Worm (Caenorhabditis elegans) whole organism, late embryonic: Measurements from ENCODE around the gene fat-3.

Experiments
- C08G9.2 ChIP-seq: sonication (generic microtip); optimal IDR thresholded peaks from 2 replicates; lab custom pipeline; 2016; ENCODE audit warnings: mild to moderate bottlenecking, missing genetic modification characterization, moderate library complexity, missing compliant biosample characterization
- C38D4.7 ChIP-seq: fragments of 200-800 bp; sonication (Bioruptor generic); optimal IDR thresholded peaks from 2 replicates; lab custom pipeline; 2018; ENCODE audit warnings: mild to moderate bottlenecking, missing genetic modification characterization, moderate library complexity, missing compliant biosample characterization
- F13H6.1 ChIP-seq: sonication (generic microtip); optimal IDR thresholded peaks from 2 replicates; lab custom pipeline; 2016; ENCODE audit warnings: missing genetic modification characterization, missing compliant biosample characterization
- K02D7.2 ChIP-seq: sonication (generic microtip); optimal IDR thresholded peaks from 2 replicates; lab custom pipeline; 2017; ENCODE audit warnings: mild to moderate bottlenecking, missing genetic modification characterization, missing compliant biosample characterization
- Y22D7AL.16 ChIP-seq: sonication (generic microtip); optimal IDR thresholded peaks from 2 replicates; lab custom pipeline; 2016; ENCODE audit warnings: missing genetic modification characterization, missing compliant biosample characterization
- ama-1 ChIP-seq: fragments of 150-350 bp; optimal IDR thresholded peaks from 2 replicates; lab custom pipeline; 2014
- ceh-14 ChIP-seq: sonication (generic microtip); optimal IDR thresholded peaks from 2 replicates; lab custom pipeline; 2016; ENCODE audit warnings: missing genotype, missing genetic modification characterization, missing compliant biosample characterization
- ceh-30 ChIP-seq: fragments of 150-350 bp; optimal IDR thresholded peaks from 2 replicates; lab custom pipeline; 2014; ENCODE audit warnings: missing biosample characterization, missing genetic modification characterization
- ceh-31 ChIP-seq: sonication (generic microtip); optimal IDR thresholded peaks from 2 replicates; lab custom pipeline; 2016; ENCODE audit warnings: missing genetic modification characterization, missing compliant biosample characterization
- ceh-6 ChIP-seq: fragments of 200-800 bp; sonication (Bioruptor generic); optimal IDR thresholded peaks from 2 replicates; lab custom pipeline; 2018; ENCODE audit warnings: mild to moderate bottlenecking, missing genetic modification characterization, missing compliant biosample characterization
- ceh-9 ChIP-seq: sonication (generic microtip); optimal IDR thresholded peaks from 2 replicates; lab custom pipeline; 2016; ENCODE audit warnings: mild to moderate bottlenecking, missing genetic modification characterization, inconsistent platforms, missing compliant biosample characterization
- che-1 ChIP-seq: sonication (generic microtip); optimal IDR thresholded peaks from 2 replicates; lab custom pipeline; 2016; ENCODE audit warnings: mild to moderate bottlenecking, missing genetic modification characterization, missing compliant biosample characterization
- dmd-4 ChIP-seq: sonication (generic microtip); optimal IDR thresholded peaks from 2 replicates; lab custom pipeline; 2016; ENCODE audit warnings: borderline replicate concordance, missing genetic modification characterization, missing compliant biosample characterization
- ets-4 ChIP-seq: sonication (generic microtip); optimal IDR thresholded peaks from 2 replicates; lab custom pipeline; 2016; ENCODE audit warnings: missing genetic modification characterization, missing compliant biosample characterization
- fkh-10 ChIP-seq: fragments of 150-350 bp; optimal IDR thresholded peaks from 2 replicates; lab custom pipeline; 2014; ENCODE audit warnings: missing biosample characterization, missing genetic modification reagents, missing genetic modification characterization
- hlh-13 ChIP-seq: fragments of 200-800 bp; sonication (Bioruptor generic); optimal IDR thresholded peaks from 2 replicates; lab custom pipeline; 2018; ENCODE audit warnings: mild to moderate bottlenecking, missing genetic modification characterization, missing compliant biosample characterization
- lim-6 ChIP-seq: sonication (generic microtip); optimal IDR thresholded peaks from 2 replicates; lab custom pipeline; 2016; ENCODE audit warnings: missing genetic modification characterization, missing compliant biosample characterization
- lin-11 ChIP-seq: fragments of 200-800 bp; sonication (Bioruptor generic); optimal IDR thresholded peaks from 2 replicates; lab custom pipeline; 2018; ENCODE audit warnings: mild to moderate bottlenecking, missing genetic modification characterization, missing compliant biosample characterization
- madf-2 ChIP-seq: sonication (generic microtip); optimal IDR thresholded peaks from 2 replicates; lab custom pipeline; 2017; ENCODE audit warnings: missing genetic modification characterization, missing compliant biosample characterization
- mec-3 ChIP-seq: sonication (generic microtip); optimal IDR thresholded peaks from 2 replicates; lab custom pipeline; 2016; ENCODE audit warnings: borderline replicate concordance, missing genetic modification characterization, missing compliant biosample characterization
- nhr-11 ChIP-seq: fragments of 150-350 bp; optimal IDR thresholded peaks from 2 replicates; lab custom pipeline; 2014; ENCODE audit warnings: missing biosample characterization, missing genetic modification characterization
- odd-2 ChIP-seq: sonication (generic microtip); optimal IDR thresholded peaks from 2 replicates; lab custom pipeline; 2017; ENCODE audit warnings: antibody characterized with exemption, mild to moderate bottlenecking, missing genetic modification characterization, missing compliant biosample characterization
- pat-9 ChIP-seq: fragments of 200-800 bp; sonication (Bioruptor generic); optimal IDR thresholded peaks from 2 replicates; lab custom pipeline; 2018; ENCODE audit warnings: mild to moderate bottlenecking, missing genetic modification characterization, moderate library complexity, missing compliant biosample characterization
- pax-1 ChIP-seq: fragments of 150-350 bp; optimal IDR thresholded peaks from 2 replicates; lab custom pipeline; 2014; ENCODE audit warnings: missing biosample characterization, missing genetic modification characterization
- pha-4 ChIP-seq: fragments of 150-350 bp; optimal IDR thresholded peaks from 2 replicates; lab custom pipeline; 2018; ENCODE audit warnings: missing biosample characterization, missing genetic modification reagents, missing genetic modification characterization
- pros-1 ChIP-seq: fragments of 150-350 bp; optimal IDR thresholded peaks from 2 replicates; lab custom pipeline; 2014; ENCODE audit warnings: missing biosample characterization, missing genetic modification reagents, missing genetic modification characterization
- ref-2 ChIP-seq: sonication (generic microtip); optimal IDR thresholded peaks from 2 replicates; lab custom pipeline; 2016; ENCODE audit warnings: missing genetic modification characterization, missing compliant biosample characterization
- rnt-1 ChIP-seq: sonication (generic microtip); optimal IDR thresholded peaks from 2 replicates; lab custom pipeline; 2016; ENCODE audit warnings: missing genetic modification characterization, missing compliant biosample characterization
- sdc-2 ChIP-seq: sonication (generic microtip); optimal IDR thresholded peaks from 2 replicates; lab custom pipeline; 2016; ENCODE audit warnings: missing genotype, missing genetic modification characterization, missing compliant biosample characterization
- sox-2 ChIP-seq: fragments of 200-800 bp; sonication (Bioruptor generic); IDR thresholded peaks from 2 replicates; pipeline ENCODE4 v1.3.6; 2022; ENCODE audit warnings: missing genetic modification reagents, missing genetic modification characterization, missing compliant biosample characterization
- sox-4 ChIP-seq: sonication (generic microtip); optimal IDR thresholded peaks from 2 replicates; lab custom pipeline; 2017; ENCODE audit warnings: mild to moderate bottlenecking, missing genetic modification characterization, inconsistent platforms, missing compliant biosample characterization
- syd-9 ChIP-seq: sonication (generic microtip); optimal IDR thresholded peaks from 2 replicates; lab custom pipeline; 2016; ENCODE audit warnings: mild to moderate bottlenecking, missing genetic modification characterization, moderate library complexity, missing compliant biosample characterization
- ttx-3 ChIP-seq: sonication (generic microtip); optimal IDR thresholded peaks from 2 replicates; lab custom pipeline; 2016; ENCODE audit warnings: missing genetic modification reagents, missing genetic modification characterization, missing compliant biosample characterization
- unc-3 ChIP-seq, 2 experiments: fragments of 200-800 bp in 1 of 2; sonication (Bioruptor generic) in 1 of 2; sonication (generic microtip) in 1 of 2; conservative IDR thresholded peaks in 1 of 2; optimal IDR thresholded peaks in 1 of 2; 2 replicates each; pipeline versions ENCODE4 v1.3.6 to Lab custom; 2016 to 2022; ENCODE audit warnings: missing compliant biosample characterization in 2 of 2, missing genetic modification characterization in 2 of 2, missing genetic modification reagents in 1 of 2
- unc-55 ChIP-seq: sonication (generic microtip); optimal IDR thresholded peaks from 2 replicates; lab custom pipeline; 2017; ENCODE audit warnings: missing biosample characterization, missing genetic modification reagents, missing genetic modification characterization
- unc-86 ChIP-seq: sonication (generic microtip); optimal IDR thresholded peaks from 2 replicates; lab custom pipeline; 2016; ENCODE audit warnings: missing genetic modification characterization, missing compliant biosample characterization
- zip-5 ChIP-seq: sonication (generic microtip); optimal IDR thresholded peaks from 2 replicates; lab custom pipeline; 2016; ENCODE audit warnings: missing genetic modification characterization, missing compliant biosample characterization
- ztf-16 ChIP-seq: sonication (generic microtip); optimal IDR thresholded peaks from 2 replicates; lab custom pipeline; 2017; ENCODE audit warnings: missing genetic modification characterization, missing compliant biosample characterization

fat-3 gene

ce11 chrIV:9789496-9789895 is 13.3 kb upstream of the fat-3 start, which contains the start of gene T13F2.4:
Gene T13F2.4, plus strand, starts transcription at chrIV:9789796.
- TF ChIP-seq rnt-1 (tag; lab: Kevin White, UChicago) (no peak), lin-11 (tag; lab: Kevin White, UChicago) (no peak), ets-4 (tag; lab: Kevin White, UChicago) (no peak), odd-2 (tag; lab: Kevin White, UChicago) (no peak), dmd-4 (tag; lab: Kevin White, UChicago) (no peak)

DNA sequence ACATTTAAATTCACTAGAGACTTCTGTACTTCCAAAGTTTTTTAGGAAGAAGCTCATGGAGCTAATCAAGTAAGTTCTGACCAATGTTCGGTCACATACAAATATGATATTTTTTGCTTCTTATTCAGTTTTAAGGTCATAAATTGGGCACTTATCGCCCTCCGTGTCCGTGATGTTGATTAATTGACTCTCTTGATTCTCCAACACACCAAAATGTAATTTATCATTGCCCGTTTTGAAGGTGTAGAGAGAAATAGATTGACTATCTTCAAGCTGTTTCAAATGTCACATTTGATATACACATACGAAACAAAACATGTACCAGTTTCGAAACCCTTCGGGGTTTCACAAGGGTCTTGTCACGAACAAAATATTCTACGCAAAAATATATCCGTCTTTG is 12.1 kb upstream of the fat-3 start:
- TF ChIP-seq pat-9 (tag; lab: Kevin White, UChicago) = no peak
- TF ChIP-seq ceh-9 (tag; lab: Kevin White, UChicago) = no peak
- TF ChIP-seq odd-2 (tag; lab: Kevin White, UChicago) = no peak
- TF ChIP-seq ceh-14 (tag; lab: Kevin White, UChicago) = no peak
- TF ChIP-seq pax-1 (tag; lab: Kevin White, UChicago) = no peak
- TF ChIP-seq ceh-30 (tag; lab: Kevin White, UChicago) = no peak
- TF ChIP-seq ceh-31 = no peak
- TF ChIP-seq, all 69 proteins: peak for 0

DNA sequence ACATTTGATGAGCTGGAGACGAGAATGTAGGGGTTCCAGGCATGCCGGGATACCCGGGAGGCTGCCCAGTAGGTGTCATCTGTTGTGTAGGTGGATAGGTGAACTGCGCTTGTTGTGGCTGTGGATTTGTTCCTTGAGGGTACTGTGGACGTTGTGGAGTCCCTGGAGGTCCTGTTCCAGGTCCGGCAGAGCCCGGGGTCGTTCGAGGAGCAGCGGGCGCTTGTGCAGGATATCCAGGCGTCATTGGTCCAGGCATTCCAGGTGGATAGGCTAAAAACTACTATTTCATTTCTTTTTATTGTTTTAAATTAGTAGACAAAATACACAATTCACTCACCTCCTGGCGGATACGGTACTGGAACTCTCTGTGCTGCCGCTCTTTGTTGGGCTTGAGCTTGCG is 7.6 kb upstream of the fat-3 start:
- TF ChIP-seq unc-86 = no peak
- TF ChIP-seq ets-4 (tag; lab: Kevin White, UChicago) = no peak
- TF ChIP-seq unc-55 (GFP tag; lab: Kevin White, UChicago) = no peak
- no peak for TF ChIP-seq Y22D7AL.16 (tag; lab: Kevin White, UChicago)
- TF ChIP-seq ama-1 (lab: Kevin White, UChicago) = no peak
- no peak for TF ChIP-seq unc-3 (GFP tag; conservative IDR thresholded peaks at IDR 0.05; lab: Robert Waterston, UW)
- TF ChIP-seq unc-3 (tag; optimal IDR thresholded peaks at IDR 0.05; lab: Kevin White, UChicago) = no peak
- no peak for TF ChIP-seq C08G9.2
- TF ChIP-seq dmd-4 (tag; lab: Kevin White, UChicago) = no peak
- no peak for TF ChIP-seq lin-11 (tag; lab: Kevin White, UChicago)
- TF ChIP-seq ref-2 (tag; lab: Kevin White, UChicago) = no peak
- no peak for TF ChIP-seq lim-6 (tag; lab: Kevin White, UChicago)
- TF ChIP-seq madf-2 (tag; lab: Kevin White, UChicago) = no peak
- TF ChIP-seq sox-4 (tag; lab: Kevin White, UChicago) = no peak
- TF ChIP-seq syd-9 = no peak
- TF ChIP-seq pros-1 (tag; lab: Kevin White, UChicago) = no peak
- no peak for TF ChIP-seq ttx-3 (tag; lab: Kevin White, UChicago)
- TF ChIP-seq ceh-9 (tag; lab: Kevin White, UChicago) = no peak
- no peak for TF ChIP-seq che-1 (tag; lab: Kevin White, UChicago)
- TF ChIP-seq, all 69 proteins: peak for 0

ce11 chrIV:9796494-9796893 is 6.3 kb upstream of the fat-3 start, which contains the start of gene pis-1:
Gene pis-1, minus strand, starts transcription at chrIV:9796594.
- no peak for TF ChIP-seq sox-2 (GFP tag; lab: Robert Waterston, UW)
- no peak for TF ChIP-seq C38D4.7
- TF ChIP-seq pha-4 = no peak
- TF ChIP-seq mec-3 (tag; lab: Kevin White, UChicago) = no peak
- no peak for TF ChIP-seq sdc-2 (tag; lab: Kevin White, UChicago)
- TF ChIP-seq nhr-11 (tag; lab: Kevin White, UChicago) = no peak
- TF ChIP-seq zip-5 (tag; lab: Kevin White, UChicago) = no peak
- no peak for TF ChIP-seq ztf-16
- no peak for TF ChIP-seq ceh-6 (GFP tag; lab: Kevin White, UChicago)
- TF ChIP-seq ceh-14 (tag; lab: Kevin White, UChicago) = no peak
- no peak for TF ChIP-seq K02D7.2 (tag; lab: Kevin White, UChicago)
- no peak for TF ChIP-seq fkh-10 (GFP tag; lab: Kevin White, UChicago)
- no peak for TF ChIP-seq hlh-13 (GFP tag; lab: Kevin White, UChicago)
- no peak for TF ChIP-seq F13H6.1 (tag; lab: Kevin White, UChicago)
